Fruit fly (Drosophila melanogaster): ENCODE data around the gene CG32817.
A peak's percentile ranks its signal among the peaks of the same experiment; 100 is the strongest.

Gene CG32817

dm6 chrX:499589-500041 lies 20.7 kb downstream of the CG32817 start (continued):
- TF ChIP-seq CG8478 (optimal IDR thresholded peaks at IDR 0.05) (no peak), sug (tag; optimal IDR thresholded peaks at IDR 0.05) (peak; percentile 82), sens (GFP tag) (peak; percentile 92), wek (GFP tag; optimal IDR thresholded peaks at IDR 0.05) (peak; percentile 66), CG14441 (GFP tag; IDR thresholded peaks at IDR 0.05) (peak; percentile 68), CG14710 (tag; optimal IDR thresholded peaks at IDR 0.05) (peak; percentile 51), Asciz (GFP tag; optimal IDR thresholded peaks at IDR 0.05) (peak; percentile 73), Bteb2 (GFP tag; optimal IDR thresholded peaks at IDR 0.05) (peak; percentile 77), exex (tag; optimal IDR thresholded peaks at IDR 0.05) (peak; percentile 69), tup (GFP tag; optimal IDR thresholded peaks at IDR 0.05) (peak; percentile 61), cg (GFP tag; optimal IDR thresholded peaks at IDR 0.05) (peak; percentile 25), CG11398 (GFP tag; optimal IDR thresholded peaks at IDR 0.05) (peak; percentile 77), CG5180 (GFP tag; optimal IDR thresholded peaks at IDR 0.05) (peak; percentile 35), CG42726 (GFP tag; IDR thresholded peaks at IDR 0.05; ENCODE audit: partially characterized antibody) (no peak), ssp (GFP tag; IDR thresholded peaks at IDR 0.05) (no peak; the same call in 1 of the 2 replicates), trh (GFP tag; optimal IDR thresholded peaks at IDR 0.05) (no peak), Hr3 (GFP tag; optimal IDR thresholded peaks at IDR 0.05) (peak; percentile 53), pho (GFP tag; optimal IDR thresholded peaks at IDR 0.05) (peak; percentile 85), Vsx1 (GFP tag; optimal IDR thresholded peaks at IDR 0.05) (peak; percentile 74), Oaz (GFP tag; IDR thresholded peaks at IDR 0.05) (peak; percentile 58), grn (GFP tag; optimal IDR thresholded peaks at IDR 0.05) (peak; percentile 19), ase (GFP tag; IDR thresholded peaks at IDR 0.05) (peak; percentile 43; the same call in 1 of the 3 replicates), gt (GFP tag; IDR thresholded peaks at IDR 0.05) (no peak), sd (tag; optimal IDR thresholded peaks at IDR 0.05) (no peak), fd96Cb (tag; optimal IDR thresholded peaks at IDR 0.05) (peak; percentile 66), odd (GFP tag; optimal IDR thresholded peaks at IDR 0.05) (peak; percentile 89), CG8359 (GFP tag; optimal IDR thresholded peaks at IDR 0.05; ENCODE audit: borderline replicate concordance) (peak; percentile 52), CG2678 (tag; optimal IDR thresholded peaks at IDR 0.05) (peak; percentile 93), MESR4 (GFP tag; optimal IDR thresholded peaks at IDR 0.05) (no peak), Dek (tag; optimal IDR thresholded peaks at IDR 0.05) (peak; percentile 86), dpn (GFP tag; optimal IDR thresholded peaks at IDR 0.05) (peak; percentile 77), CG2712 (tag; optimal IDR thresholded peaks at IDR 0.05) (peak; percentile 73), CG16863 (GFP tag; optimal IDR thresholded peaks at IDR 0.05) (peak; percentile 70), pum (GFP tag; optimal IDR thresholded peaks at IDR 0.05) (peak; percentile 69), kni (GFP tag; optimal IDR thresholded peaks at IDR 0.05) (peak; percentile 82), hth (optimal IDR thresholded peaks at IDR 0.05) (no peak), HmgZ (tag; optimal IDR thresholded peaks at IDR 0.05) (peak; percentile 92), vvl (GFP tag; IDR thresholded peaks at IDR 0.05) (peak; percentile 74), CG8388 (GFP tag; optimal IDR thresholded peaks at IDR 0.05) (no peak), salm (tag; optimal IDR thresholded peaks at IDR 0.05) (peak; percentile 80), BtbVII (GFP tag; optimal IDR thresholded peaks at IDR 0.05) (peak; percentile 90), abd-A (tag; optimal IDR thresholded peaks at IDR 0.05) (peak; percentile 76), Doc3 (GFP tag; IDR thresholded peaks at IDR 0.05; ENCODE audit: partially characterized antibody) (no peak), gfzf (GFP tag; optimal IDR thresholded peaks at IDR 0.05) (no peak), vnd (GFP tag; IDR thresholded peaks at IDR 0.05; ENCODE audit: partially characterized antibody) (0 out of 3 replicates have a peak, but pooled peaks have one; percentile 30), E2f2 (GFP tag; IDR thresholded peaks at IDR 0.05) (peak; percentile 59; the same call in 1 of the 2 replicates), esg (GFP tag; conservative IDR thresholded peaks at IDR 0.05) (peak; percentile 23; the same call in 1 of the 2 replicates), hb (GFP tag; IDR thresholded peaks at IDR 0.05; ENCODE audit: partially characterized antibody) (no peak), Camta (GFP tag; optimal IDR thresholded peaks at IDR 0.05) (peak; percentile 68), Rfx (GFP tag; IDR thresholded peaks at IDR 0.05) (peak; percentile 85)

Measured in whole organism, embryonic.